Fruit fly (Drosophila melanogaster) whole organism, embryonic: Measurements from ENCODE around the gene mEFTs.
A peak's percentile ranks its signal among the peaks of the same experiment; 100 is the strongest.

Experiments used
- ATbp ChIP-seq: fragments of 200-800 bp; sonication (Bioruptor generic); optimal IDR thresholded peaks from 2 replicates; lab custom pipeline; 2017; ENCODE audit warnings: missing biosample characterization, mild to moderate bottlenecking, missing genetic modification characterization, missing genetic modification reagents
- Atf6 ChIP-seq: fragments of 200-800 bp; sonication (Bioruptor generic); IDR thresholded peaks from 2 replicates; pipeline ENCODE4 v1.3.6; 2022; ENCODE audit warnings: missing biosample characterization, missing genetic modification characterization
- CG12155 ChIP-seq: fragments of 200-800 bp; sonication (Bioruptor generic); optimal IDR thresholded peaks from 3 replicates; lab custom pipeline; 2016; ENCODE audit warnings: missing biosample characterization, missing genetic modification characterization
- CG13894 ChIP-seq: fragments of 200-800 bp; sonication (Bioruptor generic); optimal IDR thresholded peaks from 3 replicates; lab custom pipeline; 2018; ENCODE audit warnings: missing biosample characterization, mild to moderate bottlenecking, missing genetic modification characterization, moderate library complexity
- CG14441 ChIP-seq: fragments of 200-800 bp; sonication (Bioruptor generic); IDR thresholded peaks from 2 replicates; pipeline ENCODE4 v1.3.6; 2022; ENCODE audit warnings: missing biosample characterization, missing genetic modification characterization
- CG3065 ChIP-seq: fragments of 200-800 bp; sonication (Bioruptor generic); optimal IDR thresholded peaks from 2 replicates; lab custom pipeline; 2016; ENCODE audit warnings: missing biosample characterization, missing genetic modification characterization
- CG3407 ChIP-seq: fragments of 200-800 bp; sonication (Bioruptor generic); optimal IDR thresholded peaks from 2 replicates; lab custom pipeline; 2018; ENCODE audit warnings: missing biosample characterization, mild to moderate bottlenecking, missing genetic modification characterization
- CG34376 ChIP-seq: fragments of 200-800 bp; sonication (Bioruptor generic); optimal IDR thresholded peaks from 2 replicates; lab custom pipeline; 2018; ENCODE audit warnings: missing biosample characterization, mild to moderate bottlenecking, missing genetic modification characterization
- CG4617 ChIP-seq: fragments of 200-800 bp; sonication (Bioruptor generic); optimal IDR thresholded peaks from 3 replicates; lab custom pipeline; 2016; ENCODE audit warnings: missing biosample characterization, missing genetic modification characterization, borderline replicate concordance
- CG5245 ChIP-seq: fragments of 200-800 bp; sonication (Bioruptor generic); optimal IDR thresholded peaks from 3 replicates; lab custom pipeline; 2016; ENCODE audit warnings: missing biosample characterization, missing genetic modification characterization
- CG8765 ChIP-seq: fragments of 200-800 bp; sonication (Bioruptor generic); IDR thresholded peaks from 2 replicates; pipeline ENCODE4 v1.3.6; 2022; ENCODE audit warnings: missing biosample characterization, missing genetic modification characterization
- CoRest ChIP-seq: fragments of 200-800 bp; sonication (Bioruptor generic); optimal IDR thresholded peaks from 3 replicates; lab custom pipeline; 2018; ENCODE audit warnings: missing biosample characterization, mild to moderate bottlenecking, missing genetic modification characterization, moderate library complexity
- HLHmδ ChIP-seq: fragments of 200-800 bp; sonication (Bioruptor generic); optimal IDR thresholded peaks from 2 replicates; lab custom pipeline; 2018; ENCODE audit warnings: missing biosample characterization, mild to moderate bottlenecking, missing genetic modification characterization, moderate library complexity
- Hr39 ChIP-seq: fragments of >200 bp; optimal IDR thresholded peaks from 2 replicates; lab custom pipeline; 2017
- Hr51 ChIP-seq, 2 experiments: fragments of 200-800 bp; sonication (Bioruptor generic); optimal IDR thresholded peaks; 2 replicates in 1 of 2; 3 replicates in 1 of 2; lab custom pipeline; 2016 to 2018; ENCODE audit warnings: missing biosample characterization in 2 of 2, missing genetic modification characterization in 2 of 2, mild to moderate bottlenecking in 1 of 2, moderate library complexity in 1 of 2
- Neu2 ChIP-seq: fragments of 200-800 bp; sonication (Bioruptor generic); optimal IDR thresholded peaks from 3 replicates; lab custom pipeline; 2016; ENCODE audit warnings: missing biosample characterization, missing genetic modification characterization, borderline replicate concordance
- Nf-YB ChIP-seq: fragments of 200-800 bp; sonication (Bioruptor generic); optimal IDR thresholded peaks from 3 replicates; lab custom pipeline; 2019; ENCODE audit warnings: missing biosample characterization, mild to moderate bottlenecking, missing genetic modification characterization, moderate library complexity
- Oaz ChIP-seq: fragments of 200-800 bp; sonication (Bioruptor generic); IDR thresholded peaks from 2 replicates; pipeline ENCODE4 v1.3.6; 2022; ENCODE audit warnings: missing biosample characterization, missing genetic modification characterization
- TFAM ChIP-seq: fragments of 200-800 bp; sonication (Bioruptor generic); optimal IDR thresholded peaks from 2 replicates; lab custom pipeline; 2017; ENCODE audit warnings: missing biosample characterization, missing genetic modification characterization, inconsistent platforms
- Tbp ChIP-seq: fragments of >200 bp; optimal IDR thresholded peaks from 2 replicates; lab custom pipeline; 2018; ENCODE audit warnings: missing biosample characterization, missing genetic modification characterization
- Trl ChIP-seq, 3 experiments: fragments of >200 bp in 2 of 3; fragments of 200-800 bp in 1 of 3; sonication (Bioruptor generic) in 1 of 3; optimal IDR thresholded peaks; 2 replicates in 1 of 3; 3 replicates in 2 of 3; lab custom pipeline; 2016 to 2017; ENCODE audit warnings: missing biosample characterization in 1 of 3, missing genetic modification characterization in 1 of 3
- az2 ChIP-seq: fragments of 200-800 bp; sonication (Bioruptor generic); optimal IDR thresholded peaks from 3 replicates; lab custom pipeline; 2016; ENCODE audit warnings: missing biosample characterization, missing genetic modification characterization
- bbx ChIP-seq: fragments of 200-800 bp; sonication (Bioruptor generic); IDR thresholded peaks from 2 replicates; pipeline ENCODE4 v1.3.6; 2022; ENCODE audit warnings: missing biosample characterization, missing genetic modification characterization; ENCODE audit not compliant: partially characterized antibody
- cg ChIP-seq: fragments of 200-800 bp; sonication (Bioruptor generic); optimal IDR thresholded peaks from 3 replicates; lab custom pipeline; 2019; ENCODE audit warnings: missing biosample characterization, mild to moderate bottlenecking, missing genetic modification characterization, moderate library complexity
- dan ChIP-seq: fragments of 200-800 bp; sonication (Bioruptor generic); IDR thresholded peaks from 2 replicates; pipeline ENCODE4 v1.3.6; 2022; ENCODE audit warnings: missing biosample characterization, missing genetic modification characterization
- dati ChIP-seq: fragments of 200-800 bp; sonication (Bioruptor generic); IDR thresholded peaks from 2 replicates; pipeline ENCODE4 v1.3.6; 2022; ENCODE audit warnings: missing biosample characterization, missing genetic modification characterization
- dm ChIP-seq: fragments of 200-800 bp; sonication (Bioruptor generic); optimal IDR thresholded peaks from 3 replicates; lab custom pipeline; 2016; ENCODE audit warnings: missing biosample characterization, missing genetic modification characterization
- ewg ChIP-seq: fragments of 200-800 bp; sonication (Bioruptor generic); optimal IDR thresholded peaks from 3 replicates; lab custom pipeline; 2017; ENCODE audit warnings: mild to moderate bottlenecking, missing biosample characterization, missing genetic modification reagents, missing genetic modification characterization
- fd96Cb ChIP-seq: fragments of 200-800 bp; sonication (Bioruptor generic); optimal IDR thresholded peaks from 2 replicates; lab custom pipeline; 2018; ENCODE audit warnings: missing biosample characterization, mild to moderate bottlenecking, missing genetic modification characterization, moderate library complexity
- gcm ChIP-seq: fragments of 200-800 bp; sonication (Bioruptor generic); optimal IDR thresholded peaks from 2 replicates; lab custom pipeline; 2019; ENCODE audit warnings: missing biosample characterization, mild to moderate bottlenecking, missing genetic modification characterization, moderate library complexity
- gro ChIP-seq: fragments of 200-800 bp; sonication (Bioruptor generic); optimal IDR thresholded peaks from 2 replicates; lab custom pipeline; 2016; ENCODE audit warnings: missing biosample characterization, missing genetic modification characterization
- h ChIP-seq: fragments of >200 bp; optimal IDR thresholded peaks from 2 replicates; lab custom pipeline; 2017
- hth ChIP-seq: fragments of >200 bp; optimal IDR thresholded peaks from 2 replicates; lab custom pipeline; 2017; ENCODE audit warnings: inconsistent platforms
- insv ChIP-seq, 2 experiments: fragments of 200-800 bp; sonication (Bioruptor generic); optimal IDR thresholded peaks; 3 replicates each; lab custom pipeline; 2016 to 2018; ENCODE audit warnings: missing biosample characterization in 2 of 2, missing genetic modification characterization in 2 of 2
- kay ChIP-seq: fragments of 200-800 bp; sonication (Bioruptor generic); optimal IDR thresholded peaks from 2 replicates; lab custom pipeline; 2016; ENCODE audit warnings: missing biosample characterization, missing genetic modification characterization
- ken ChIP-seq: fragments of 200-800 bp; sonication (Bioruptor generic); IDR thresholded peaks from 3 replicates; pipeline ENCODE4 v1.3.6; 2022; ENCODE audit warnings: missing biosample characterization, missing genetic modification characterization
- lov ChIP-seq, 2 experiments: fragments of 200-800 bp in 1 of 2; fragments of >200 bp in 1 of 2; sonication (Bioruptor generic) in 1 of 2; IDR thresholded peaks in 1 of 2; optimal IDR thresholded peaks in 1 of 2; 2 replicates in 1 of 2; 3 replicates in 1 of 2; pipeline versions ENCODE4 v1.3.6 to Lab custom; 2017 to 2022; ENCODE audit warnings: missing biosample characterization in 1 of 2, missing genetic modification characterization in 1 of 2
- mld ChIP-seq: fragments of 200-800 bp; sonication (Bioruptor generic); IDR thresholded peaks from 3 replicates; pipeline ENCODE4 v1.3.6; 2022; ENCODE audit warnings: missing biosample characterization, missing genetic modification characterization; ENCODE audit not compliant: partially characterized antibody
- nerfin-2 ChIP-seq: fragments of 200-800 bp; sonication (Bioruptor generic); IDR thresholded peaks from 2 replicates; pipeline ENCODE4 v1.3.6; 2022; ENCODE audit warnings: missing biosample characterization, missing genetic modification characterization; ENCODE audit not compliant: partially characterized antibody
- pnt ChIP-seq: fragments of 200-800 bp; sonication (Bioruptor generic); optimal IDR thresholded peaks from 3 replicates; lab custom pipeline; 2016; ENCODE audit warnings: missing biosample characterization, missing genetic modification characterization
- prd ChIP-seq, 3 experiments: fragments of >200 bp in 2 of 3; fragments of 200-800 bp in 1 of 3; sonication (Bioruptor generic) in 1 of 3; optimal IDR thresholded peaks in 2 of 3; IDR thresholded peaks in 1 of 3; 2 replicates in 2 of 3; 3 replicates in 1 of 3; pipeline versions ENCODE4 v1.3.6 to Lab custom; 2017 to 2022; ENCODE audit warnings: missing biosample characterization in 1 of 3, missing genetic modification characterization in 1 of 3
- ranshi ChIP-seq: fragments of 200-800 bp; sonication (Bioruptor generic); IDR thresholded peaks from 2 replicates; pipeline ENCODE4 v1.3.6; 2022; ENCODE audit warnings: missing biosample characterization, missing genetic modification characterization
- run ChIP-seq: fragments of 200-800 bp; sonication (Bioruptor generic); optimal IDR thresholded peaks from 3 replicates; lab custom pipeline; 2018; ENCODE audit warnings: missing biosample characterization, mild to moderate bottlenecking, missing genetic modification characterization
- sens-2 ChIP-seq: fragments of 200-800 bp; sonication (Bioruptor generic); IDR thresholded peaks from 2 replicates; pipeline ENCODE4 v1.3.6; 2022; ENCODE audit warnings: missing biosample characterization, missing genetic modification characterization
- sima ChIP-seq: fragments of 200-800 bp; sonication (Bioruptor generic); optimal IDR thresholded peaks from 2 replicates; lab custom pipeline; 2016; ENCODE audit warnings: missing biosample characterization, missing genetic modification characterization
- tap ChIP-seq: fragments of 200-800 bp; optimal IDR thresholded peaks from 3 replicates; lab custom pipeline; 2019; ENCODE audit warnings: missing biosample characterization, mild to moderate bottlenecking, missing genetic modification characterization, moderate library complexity
- tna ChIP-seq: fragments of 200-800 bp; sonication (Bioruptor generic); IDR thresholded peaks from 2 replicates; pipeline ENCODE4 v1.3.6; 2022; ENCODE audit warnings: missing biosample characterization, missing genetic modification characterization; ENCODE audit not compliant: partially characterized antibody
- ttk ChIP-seq: fragments of 200-800 bp; sonication (Bioruptor generic); IDR thresholded peaks from 2 replicates; pipeline ENCODE4 v2.1.2; 2022; ENCODE audit warnings: missing biosample characterization, missing genetic modification characterization
- zf30C ChIP-seq: fragments of 200-800 bp; sonication (Bioruptor generic); optimal IDR thresholded peaks from 3 replicates; lab custom pipeline; 2018; ENCODE audit warnings: missing biosample characterization, mild to moderate bottlenecking, missing genetic modification characterization

Gene mEFTs

dm6 chr2L:17484174-17484573 is 16.7 kb downstream of the mEFTs start, which contains the start of the genes GCS2beta and CG5131 (continued):
- TF ChIP-seq nerfin-2 (peak; percentile 62; the same call in 1 of the 2 replicates), fd96Cb (peak; percentile 86), run (peak; percentile 52), CG34376 (GFP tag; lab: Kevin White, UChicago) (peak; percentile 60), CoRest (peak; percentile 93), CG5245 (GFP tag; lab: Kevin White, UChicago) (peak; percentile 89), CG4617 (GFP tag; lab: Kevin White, UChicago) (peak; percentile 98), bbx (GFP tag; lab: Robert Waterston, UW) (peak; percentile 77), Nf-YB (GFP tag; lab: Kevin White, UChicago) (peak; percentile 61), Tbp (GFP tag; lab: Kevin White, UChicago) (no peak), prd (optimal IDR thresholded peaks at IDR 0.05; lab: Kevin White, UChicago) (no peak), prd (GFP tag; IDR thresholded peaks at IDR 0.05; lab: Robert Waterston, UW) (peak; percentile 96), CG12155 (GFP tag; lab: Kevin White, UChicago) (peak; percentile 95), gcm (GFP tag; lab: Kevin White, UChicago) (peak; percentile 80), CG13894 (tag; lab: Kevin White, UChicago) (no peak), Neu2 (GFP tag; lab: Kevin White, UChicago) (peak; percentile 78), pnt (GFP tag; lab: Kevin White, UChicago) (peak; percentile 97), ewg (GFP tag; lab: Kevin White, UChicago) (peak; percentile 83), kay (GFP tag; lab: Kevin White, UChicago) (peak; percentile 91), Trl (optimal IDR thresholded peaks at IDR 0.05; lab: Kevin White, UChicago) (no peak), Trl (GFP tag; optimal IDR thresholded peaks at IDR 0.05; lab: Kevin White, UChicago) (peak; percentile 98), dm (GFP tag; lab: Kevin White, UChicago) (peak; percentile 88), tap (tag; lab: Kevin White, UChicago) (peak; percentile 62), Atf6 (GFP tag; lab: Robert Waterston, UW) (peak; percentile 93), Hr51 (GFP tag; optimal IDR thresholded peaks at IDR 0.05; lab: Kevin White, UChicago) (peak; percentile 90 to 95), az2 (peak; percentile 93), ATbp (GFP tag; lab: Kevin White, UChicago) (peak; percentile 80), h (lab: Kevin White, UChicago) (no peak), CG3407 (peak; percentile 78), CG3065 (GFP tag; lab: Kevin White, UChicago) (peak; percentile 84), insv (GFP tag; optimal IDR thresholded peaks at IDR 0.05; lab: Kevin White, UChicago) (peak in 1 of 2 experiments; percentile 39), ken (GFP tag; lab: Robert Waterston, UW) (peak; percentile 94), gro (peak; percentile 97), CG14441 (GFP tag; lab: Robert Waterston, UW) (peak; percentile 95), sima (GFP tag; lab: Kevin White, UChicago) (peak; percentile 71), Hr39 (lab: Kevin White, UChicago) (no peak), tna (peak; percentile 83), hth (lab: Kevin White, UChicago) (no peak), TFAM (GFP tag; lab: Kevin White, UChicago) (peak; percentile 51), Oaz (GFP tag; lab: Robert Waterston, UW) (peak; percentile 88), ranshi (GFP tag; lab: Robert Waterston, UW) (peak; percentile 94), zf30C (GFP tag; lab: Kevin White, UChicago) (no peak), ttk (GFP tag; lab: Robert Waterston, UW) (peak; percentile 94), dati (GFP tag; lab: Robert Waterston, UW) (peak; percentile 62), CG8765 (peak; percentile 83), lov (optimal IDR thresholded peaks at IDR 0.05; lab: Kevin White, UChicago) (no peak), lov (GFP tag; IDR thresholded peaks at IDR 0.05; lab: Robert Waterston, UW) (peak; percentile 81; the same call in 2 of the 3 replicates), sens-2 (peak; percentile 77), cg (no peak), HLHmδ (GFP tag; lab: Kevin White, UChicago) (no peak), dan (0 out of 2 replicates have a peak, but pooled peaks have one; percentile 54), mld (GFP tag; lab: Robert Waterston, UW) (peak; percentile 55; the same call in 1 of the 3 replicates)
